Fruit fly (Drosophila melanogaster): ENCODE results near the gene CG7878.

Gene CG7878

dm6 chr3R:8152578-8153191 is 30.2 kb downstream of the CG7878 start:
- TF ChIP-seq Dll (optimal IDR thresholded peaks at IDR 0.05): no peak
- no peak for TF ChIP-seq psq (optimal IDR thresholded peaks at IDR 0.05)
- no peak for TF ChIP-seq usp (GFP tag; optimal IDR thresholded peaks at IDR 0.05)
- no peak for TF ChIP-seq EcR (GFP tag; optimal IDR thresholded peaks at IDR 0.05)
- no peak for TF ChIP-seq pan (optimal IDR thresholded peaks at IDR 0.05)

- TF ChIP-seq usp (GFP tag; optimal IDR thresholded peaks at IDR 0.05) (no peak), psq (optimal IDR thresholded peaks at IDR 0.05) (no peak), Dll (optimal IDR thresholded peaks at IDR 0.05) (no peak), pan (optimal IDR thresholded peaks at IDR 0.05) (no peak), CG8478 (optimal IDR thresholded peaks at IDR 0.05) (no peak)
Measured at dm6 chr3R:8153958-8154606, 31.6 kb downstream of the CG7878 start.

dm6 chr3R:8155735-8156670 is 33.5 kb downstream of the CG7878 start:
- TF ChIP-seq Dll (optimal IDR thresholded peaks at IDR 0.05) (no peak), EcR (GFP tag; optimal IDR thresholded peaks at IDR 0.05) (no peak), pan (optimal IDR thresholded peaks at IDR 0.05) (no peak), usp (GFP tag; optimal IDR thresholded peaks at IDR 0.05) (no peak), psq (optimal IDR thresholded peaks at IDR 0.05) (no peak), CG8478 (optimal IDR thresholded peaks at IDR 0.05) (no peak)

dm6 chr3R:8157247-8157646 is 34.7 kb downstream of the CG7878 start:
- TF ChIP-seq usp (GFP tag; optimal IDR thresholded peaks at IDR 0.05): no peak
- no peak for TF ChIP-seq psq (optimal IDR thresholded peaks at IDR 0.05)
- no peak for TF ChIP-seq Dll (optimal IDR thresholded peaks at IDR 0.05)
- TF ChIP-seq pan (optimal IDR thresholded peaks at IDR 0.05): no peak
- TF ChIP-seq EcR (GFP tag; optimal IDR thresholded peaks at IDR 0.05): no peak
- no peak for TF ChIP-seq CG8478 (optimal IDR thresholded peaks at IDR 0.05)

dm6 chr3R:8158328-8158727 is 35.8 kb downstream of the CG7878 start:
- TF ChIP-seq pan (optimal IDR thresholded peaks at IDR 0.05) (no peak), usp (GFP tag; optimal IDR thresholded peaks at IDR 0.05) (no peak), psq (optimal IDR thresholded peaks at IDR 0.05) (no peak), Dll (optimal IDR thresholded peaks at IDR 0.05) (no peak), EcR (GFP tag; optimal IDR thresholded peaks at IDR 0.05) (no peak), CG8478 (optimal IDR thresholded peaks at IDR 0.05) (no peak)

- no peak for TF ChIP-seq pan (optimal IDR thresholded peaks at IDR 0.05)
- no peak for TF ChIP-seq EcR (GFP tag; optimal IDR thresholded peaks at IDR 0.05)
- TF ChIP-seq CG8478 (optimal IDR thresholded peaks at IDR 0.05): no peak
- no peak for TF ChIP-seq psq (optimal IDR thresholded peaks at IDR 0.05)
- no peak for TF ChIP-seq usp (GFP tag; optimal IDR thresholded peaks at IDR 0.05)
- TF ChIP-seq Dll (optimal IDR thresholded peaks at IDR 0.05): no peak
Measured at dm6 chr3R:8160056-8161017, 37.8 kb downstream of the CG7878 start.

- TF ChIP-seq Dll (optimal IDR thresholded peaks at IDR 0.05) (no peak), pan (optimal IDR thresholded peaks at IDR 0.05) (no peak), CG8478 (optimal IDR thresholded peaks at IDR 0.05) (no peak), EcR (GFP tag; optimal IDR thresholded peaks at IDR 0.05) (no peak), psq (optimal IDR thresholded peaks at IDR 0.05) (no peak), usp (GFP tag; optimal IDR thresholded peaks at IDR 0.05) (no peak)
Measured at dm6 chr3R:8164850-8165249, 42.3 kb downstream of the CG7878 start.

- no peak for TF ChIP-seq usp (GFP tag; optimal IDR thresholded peaks at IDR 0.05)
- no peak for TF ChIP-seq Dll (optimal IDR thresholded peaks at IDR 0.05)
- TF ChIP-seq EcR (GFP tag; optimal IDR thresholded peaks at IDR 0.05): no peak
Measured at dm6 chr3R:8171489-8172161, 49.1 kb downstream of the CG7878 start.

Data from whole organism.